Worm (Caenorhabditis elegans): ENCODE results near the gene srxa-4.

DNA sequence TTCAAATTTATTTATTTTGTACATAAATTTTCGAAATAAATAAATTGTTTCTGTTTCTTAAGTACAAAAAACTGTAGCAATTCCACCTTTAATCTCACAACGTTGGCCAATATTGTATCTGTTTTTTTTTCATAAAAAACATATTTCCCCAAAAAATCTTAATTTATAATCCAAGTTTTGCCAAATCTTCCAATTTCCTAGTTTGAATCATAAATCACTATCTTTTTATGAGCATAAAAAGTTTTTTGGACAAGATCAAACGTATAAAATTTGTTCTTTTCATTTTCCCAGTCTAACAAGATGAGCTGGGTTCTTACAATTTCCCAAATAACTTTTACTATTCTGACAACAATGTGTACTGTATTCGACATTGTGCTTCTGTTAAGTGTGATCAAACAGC lies at the start of gene srxa-4:
- no peak for TF ChIP-seq unc-39 (tag; optimal IDR thresholded peaks at IDR 0.05)
- no peak for TF ChIP-seq mdl-1 (tag; optimal IDR thresholded peaks at IDR 0.05)
- TF ChIP-seq ceh-82 (tag; optimal IDR thresholded peaks at IDR 0.05), result no peak
- no peak for TF ChIP-seq unc-62 (GFP tag; optimal IDR thresholded peaks at IDR 0.05)
- TF ChIP-seq mbf-1 (tag; optimal IDR thresholded peaks at IDR 0.05), result no peak
- TF ChIP-seq nhr-10 (tag; optimal IDR thresholded peaks at IDR 0.05), result no peak
- TF ChIP-seq nhr-6 (tag; optimal IDR thresholded peaks at IDR 0.05), result no peak
- TF ChIP-seq lsy-2 (tag; optimal IDR thresholded peaks at IDR 0.05), result no peak
- no peak for TF ChIP-seq peb-1 (tag; optimal IDR thresholded peaks at IDR 0.05)
- TF ChIP-seq ztf-11 (tag; optimal IDR thresholded peaks at IDR 0.05), result no peak
- no peak for TF ChIP-seq unc-55 (GFP tag; optimal IDR thresholded peaks at IDR 0.05)

Measured in whole organism, L2 larva.